Worm (Caenorhabditis elegans) whole organism, mixed stage, embryonic: ENCODE measurements around the gene T27A10.2.

Source experiments
- ceh-39 ChIP-seq: fragments of 150-350 bp; optimal IDR thresholded peaks from 2 replicates; lab custom pipeline; 2014; ENCODE audit warnings: missing biosample characterization, missing genetic modification characterization
- elt-3 ChIP-seq: fragments of 150-350 bp; optimal IDR thresholded peaks from 2 replicates; lab custom pipeline; 2014; ENCODE audit warnings: missing biosample characterization, missing genetic modification characterization
- flh-1 ChIP-seq: fragments of 200-800 bp; sonication (Bioruptor generic); optimal IDR thresholded peaks from 2 replicates; lab custom pipeline; 2018; ENCODE audit warnings: mild to moderate bottlenecking, missing genetic modification characterization, moderate library complexity, missing compliant biosample characterization
- lin-13 ChIP-seq: fragments of 150-350 bp; optimal IDR thresholded peaks from 2 replicates; lab custom pipeline; 2014; ENCODE audit warnings: missing biosample characterization, missing genetic modification characterization
- mab-5 ChIP-seq: fragments of 150-350 bp; optimal IDR thresholded peaks from 2 replicates; lab custom pipeline; 2014; ENCODE audit warnings: missing biosample characterization, missing genetic modification characterization
- mls-2 ChIP-seq: sonication (generic microtip); optimal IDR thresholded peaks from 2 replicates; lab custom pipeline; 2016; ENCODE audit warnings: mild to moderate bottlenecking, missing genetic modification characterization, moderate library complexity, missing compliant biosample characterization
- nhr-237 ChIP-seq: fragments of 150-350 bp; optimal IDR thresholded peaks from 2 replicates; lab custom pipeline; 2014; ENCODE audit warnings: missing biosample characterization, missing genetic modification characterization
- sptf-1 ChIP-seq: sonication (generic microtip); optimal IDR thresholded peaks from 2 replicates; lab custom pipeline; 2017; ENCODE audit warnings: mild to moderate bottlenecking, missing genetic modification characterization, moderate library complexity, missing compliant biosample characterization

- no peak for TF ChIP-seq ceh-39 (tag; lab: Kevin White, UChicago)
- TF ChIP-seq lin-13, result no peak
- no peak for TF ChIP-seq mab-5 (tag; lab: Kevin White, UChicago)
- TF ChIP-seq mls-2 (tag; lab: Kevin White, UChicago), result no peak
- TF ChIP-seq nhr-237 (tag; lab: Kevin White, UChicago), result no peak
- no peak for TF ChIP-seq sptf-1 (tag; lab: Kevin White, UChicago)
- TF ChIP-seq elt-3 (tag; lab: Kevin White, UChicago), result no peak
- no peak for TF ChIP-seq flh-1
These were observed 14.1 kb downstream of the T27A10.2 start for ce11 chrX:3599860-3600259.
